Fruit fly (Drosophila melanogaster): ENCODE measurements around the gene Nup160.

Gene Nup160

DNA sequence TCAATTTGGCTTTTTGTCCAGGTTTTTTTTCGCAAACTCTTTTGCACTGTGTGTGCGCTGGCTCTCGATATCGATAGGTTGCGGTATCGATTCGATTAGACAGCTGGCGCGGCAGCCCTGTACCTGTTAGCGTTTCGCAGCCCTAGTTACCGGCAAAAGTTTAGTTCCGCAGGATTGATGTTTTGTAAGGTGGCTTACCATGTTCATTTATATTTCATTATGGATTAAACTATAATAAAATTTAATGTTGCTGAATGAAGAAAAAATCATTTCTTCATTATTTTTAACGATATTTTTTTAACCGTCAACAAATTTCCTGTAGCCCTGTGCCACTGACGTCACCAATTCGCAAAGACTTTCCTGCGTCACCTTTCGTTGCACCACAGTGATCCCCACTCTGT lies 17.0 kb upstream of the Nup160 start, which contains the start of gene Reps:
Gene Reps, minus strand, starts transcription at position 84 of the 401 bp plus-strand sequence.
- no peak for TF ChIP-seq Myc (optimal IDR thresholded peaks at IDR 0.05)
- peak; percentile 97 for TF ChIP-seq OdsH (GFP tag; optimal IDR thresholded peaks at IDR 0.05)
- TF ChIP-seq Abd-B (GFP tag; optimal IDR thresholded peaks at IDR 0.05): no peak
- TF ChIP-seq fru (GFP tag; optimal IDR thresholded peaks at IDR 0.05): peak; percentile 97
- no peak for TF ChIP-seq tai (GFP tag; optimal IDR thresholded peaks at IDR 0.05)
- peak; percentile 98 for TF ChIP-seq h (GFP tag; optimal IDR thresholded peaks at IDR 0.05)
- TF ChIP-seq lola (GFP tag; optimal IDR thresholded peaks at IDR 0.05): no peak
- peak; percentile 87 for TF ChIP-seq jim (GFP tag; optimal IDR thresholded peaks at IDR 0.05)
- TF ChIP-seq Jra (GFP tag; optimal IDR thresholded peaks at IDR 0.05): peak; percentile 97
- TF ChIP-seq Rel (GFP tag; optimal IDR thresholded peaks at IDR 0.05): peak; percentile 79
- peak; percentile 88 for TF ChIP-seq Rel (tag; optimal IDR thresholded peaks at IDR 0.05)
- no peak for TF ChIP-seq CrebA (GFP tag; optimal IDR thresholded peaks at IDR 0.05; ENCODE audit: borderline replicate concordance)
- peak; percentile 97 for TF ChIP-seq woc (GFP tag; optimal IDR thresholded peaks at IDR 0.05)
- TF ChIP-seq Mio (GFP tag; optimal IDR thresholded peaks at IDR 0.05): peak; percentile 87
- peak; percentile 98 for TF ChIP-seq rgr (GFP tag; optimal IDR thresholded peaks at IDR 0.05)
- peak; percentile 97 for TF ChIP-seq Sp1 (GFP tag; optimal IDR thresholded peaks at IDR 0.05)
- TF ChIP-seq pan (optimal IDR thresholded peaks at IDR 0.05): no peak
- peak; percentile 93 for TF ChIP-seq sage (GFP tag; optimal IDR thresholded peaks at IDR 0.05)
- TF ChIP-seq Hr83 (GFP tag; optimal IDR thresholded peaks at IDR 0.05; ENCODE audit: poor library complexity, severe bottlenecking): peak; percentile 94
- TF ChIP-seq foxo (GFP tag; optimal IDR thresholded peaks at IDR 0.05): peak; percentile 83 to 99
- TF ChIP-seq br (GFP tag; optimal IDR thresholded peaks at IDR 0.05): peak; percentile 97
- no peak for TF ChIP-seq Vsx2 (GFP tag; optimal IDR thresholded peaks at IDR 0.05; ENCODE audit: partially characterized antibody)
- peak; percentile 98 for TF ChIP-seq sv (GFP tag; optimal IDR thresholded peaks at IDR 0.05)
- TF ChIP-seq CG9705 (GFP tag; optimal IDR thresholded peaks at IDR 0.05): peak; percentile 97
- peak; percentile 88 for TF ChIP-seq CG32264 (GFP tag; optimal IDR thresholded peaks at IDR 0.05)
- peak; percentile 94 for TF ChIP-seq dsf (GFP tag; optimal IDR thresholded peaks at IDR 0.05; ENCODE audit: borderline replicate concordance)
- no peak for TF ChIP-seq N (GFP tag; optimal IDR thresholded peaks at IDR 0.05)
- peak; percentile 98 for TF ChIP-seq dmrt93B (GFP tag; optimal IDR thresholded peaks at IDR 0.05)
- TF ChIP-seq Hnf4 (GFP tag; optimal IDR thresholded peaks at IDR 0.05): peak; percentile 97
- TF ChIP-seq HLH106 (tag; optimal IDR thresholded peaks at IDR 0.05): peak; percentile 98
- TF ChIP-seq GATAd (GFP tag; optimal IDR thresholded peaks at IDR 0.05): peak; percentile 90
- no peak for TF ChIP-seq brk (GFP tag; optimal IDR thresholded peaks at IDR 0.05)
- peak; percentile 95 for TF ChIP-seq psq (GFP tag; optimal IDR thresholded peaks at IDR 0.05)
- TF ChIP-seq ey (GFP tag; optimal IDR thresholded peaks at IDR 0.05): peak; percentile 97

DNA sequence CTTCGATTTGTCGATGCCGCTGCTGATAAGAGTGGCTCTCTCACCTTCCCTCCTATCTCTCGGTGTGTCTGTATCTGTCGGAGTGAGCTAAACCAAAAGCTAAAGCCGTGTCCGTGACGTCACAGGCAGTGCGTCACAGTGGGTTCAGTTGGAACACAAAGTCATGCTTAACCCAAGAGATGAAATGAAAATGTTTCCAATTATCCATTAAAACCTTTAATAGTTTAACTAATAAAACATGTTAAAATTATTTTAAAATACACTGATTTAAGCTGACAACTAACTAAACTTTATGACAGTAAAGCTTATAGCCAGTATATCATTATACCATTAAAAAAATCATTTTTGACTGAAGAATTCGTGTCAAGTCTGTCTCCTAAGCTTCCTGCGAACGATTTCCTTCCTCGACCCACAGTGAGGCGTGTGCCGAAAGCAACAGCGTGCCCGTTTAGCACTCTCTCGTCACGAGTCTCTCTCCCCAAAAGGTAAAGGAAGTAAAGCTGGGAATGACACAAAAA lies 10.5 kb upstream of the Nup160 start, which contains the start of gene Idua:
Gene Idua, minus strand, starts transcription at position 51 of the 518 bp plus-strand sequence.
- TF ChIP-seq Jra (GFP tag; optimal IDR thresholded peaks at IDR 0.05) (peak; percentile 47), sage (GFP tag; optimal IDR thresholded peaks at IDR 0.05) (no peak), OdsH (GFP tag; optimal IDR thresholded peaks at IDR 0.05) (peak; percentile 79), psq (GFP tag; optimal IDR thresholded peaks at IDR 0.05) (peak; percentile 63), sv (GFP tag; optimal IDR thresholded peaks at IDR 0.05) (peak; percentile 35), CrebA (GFP tag; optimal IDR thresholded peaks at IDR 0.05; ENCODE audit: borderline replicate concordance) (no peak), h (GFP tag; optimal IDR thresholded peaks at IDR 0.05) (no peak), Sp1 (GFP tag; optimal IDR thresholded peaks at IDR 0.05) (peak; percentile 81), Rel (GFP tag; optimal IDR thresholded peaks at IDR 0.05) (peak; percentile 16), Rel (tag; optimal IDR thresholded peaks at IDR 0.05) (no peak), HLH106 (tag; optimal IDR thresholded peaks at IDR 0.05) (peak; percentile 75), ey (GFP tag; optimal IDR thresholded peaks at IDR 0.05) (peak; percentile 76)

DNA sequence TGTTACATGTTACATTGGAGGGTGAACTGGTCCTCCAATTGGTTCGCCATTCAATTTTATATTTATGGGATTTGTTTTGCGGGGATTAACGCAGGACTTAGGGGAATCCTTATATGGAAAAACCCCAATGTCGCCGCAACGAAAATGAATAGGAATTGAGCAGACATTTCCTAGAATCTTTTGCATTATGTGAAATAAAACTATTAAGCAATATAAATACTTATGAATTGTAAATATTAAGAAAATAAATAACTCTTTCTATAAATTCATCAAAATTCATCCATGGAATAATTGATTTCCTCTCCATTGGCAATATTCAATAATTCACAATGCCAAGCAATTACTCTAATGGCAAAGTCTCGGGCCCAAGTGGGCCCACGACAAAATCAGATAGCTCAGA lies 9.9 kb upstream of the Nup160 start, which contains the start of gene Gr32a:
Gene Gr32a, plus strand, starts transcription at position 301 of the 400 bp plus-strand sequence.
- TF ChIP-seq Hr78 (GFP tag; optimal IDR thresholded peaks at IDR 0.05) (no peak), OdsH (GFP tag; optimal IDR thresholded peaks at IDR 0.05) (no peak), Myc (optimal IDR thresholded peaks at IDR 0.05) (no peak), psq (GFP tag; optimal IDR thresholded peaks at IDR 0.05) (no peak), Rel (GFP tag; optimal IDR thresholded peaks at IDR 0.05) (no peak), Rel (tag; optimal IDR thresholded peaks at IDR 0.05) (no peak), ey (GFP tag; optimal IDR thresholded peaks at IDR 0.05) (no peak), Hnf4 (GFP tag; optimal IDR thresholded peaks at IDR 0.05) (no peak), Dfd (GFP tag; optimal IDR thresholded peaks at IDR 0.05) (no peak), tai (GFP tag; optimal IDR thresholded peaks at IDR 0.05) (no peak), HLH106 (tag; optimal IDR thresholded peaks at IDR 0.05) (no peak), CG32264 (GFP tag; optimal IDR thresholded peaks at IDR 0.05) (no peak), GATAd (GFP tag; optimal IDR thresholded peaks at IDR 0.05) (no peak), br (GFP tag; optimal IDR thresholded peaks at IDR 0.05) (no peak), woc (GFP tag; optimal IDR thresholded peaks at IDR 0.05) (no peak), Vsx2 (GFP tag; optimal IDR thresholded peaks at IDR 0.05; ENCODE audit: partially characterized antibody) (no peak)
